Fruit fly (Drosophila melanogaster) whole organism, embryonic: ENCODE data around the gene Nak.
A peak's percentile ranks its signal among the peaks of the same experiment; 100 is the strongest.

Experiments
- Bgb ChIP-seq: fragments of 200-800 bp; sonication (Bioruptor generic); IDR thresholded peaks from 2 replicates; pipeline ENCODE4 v1.3.6; 2022; ENCODE audit warnings: missing biosample characterization, missing genetic modification characterization; ENCODE audit not compliant: partially characterized antibody
- Blimp-1 ChIP-seq: fragments of 200-800 bp; sonication (Bioruptor generic); optimal IDR thresholded peaks from 3 replicates; lab custom pipeline; 2018; ENCODE audit warnings: missing biosample characterization, missing genetic modification characterization, mild to moderate bottlenecking, moderate library complexity, missing genetic modification reagents
- CG10267 ChIP-seq: fragments of 200-800 bp; sonication (Bioruptor generic); optimal IDR thresholded peaks from 2 replicates; lab custom pipeline; 2018; ENCODE audit warnings: missing biosample characterization, mild to moderate bottlenecking, missing genetic modification characterization, moderate library complexity
- CG11504 ChIP-seq: fragments of 200-800 bp; sonication (Bioruptor generic); optimal IDR thresholded peaks from 3 replicates; lab custom pipeline; 2019; ENCODE audit warnings: missing biosample characterization, mild to moderate bottlenecking, missing genetic modification characterization, moderate library complexity
- CG1233 ChIP-seq: fragments of 200-800 bp; sonication (Bioruptor generic); optimal IDR thresholded peaks from 4 replicates; lab custom pipeline; 2018; ENCODE audit warnings: missing biosample characterization, mild to moderate bottlenecking, missing genetic modification characterization
- CG13123 ChIP-seq: fragments of 200-800 bp; sonication (Bioruptor generic); optimal IDR thresholded peaks from 2 replicates; lab custom pipeline; 2016; ENCODE audit warnings: missing biosample characterization, missing genetic modification characterization
- CG13424 ChIP-seq: fragments of 200-800 bp; sonication (Bioruptor generic); optimal IDR thresholded peaks from 2 replicates; lab custom pipeline; 2019; ENCODE audit warnings: missing biosample characterization, mild to moderate bottlenecking, missing genetic modification characterization, moderate library complexity
- CG14710 ChIP-seq: fragments of 200-800 bp; sonication (Bioruptor generic); optimal IDR thresholded peaks from 3 replicates; lab custom pipeline; 2019; ENCODE audit warnings: missing biosample characterization, mild to moderate bottlenecking, missing genetic modification characterization, moderate library complexity
- CG1603 ChIP-seq: fragments of 200-800 bp; sonication (Bioruptor generic); optimal IDR thresholded peaks from 2 replicates; lab custom pipeline; 2019; ENCODE audit warnings: missing biosample characterization, mild to moderate bottlenecking, missing genetic modification characterization, moderate library complexity
- CG16815 ChIP-seq: fragments of 200-800 bp; sonication (Bioruptor generic); optimal IDR thresholded peaks from 3 replicates; lab custom pipeline; 2017; ENCODE audit warnings: missing biosample characterization, mild to moderate bottlenecking, missing genetic modification characterization
- CG17359 ChIP-seq: fragments of 200-800 bp; sonication (Bioruptor generic); optimal IDR thresholded peaks from 3 replicates; lab custom pipeline; 2018; ENCODE audit warnings: missing biosample characterization, mild to moderate bottlenecking, missing genetic modification characterization, moderate library complexity
- CG17361 ChIP-seq: fragments of 200-800 bp; sonication (Bioruptor generic); IDR thresholded peaks from 3 replicates; pipeline ENCODE4 v1.3.6; 2022; ENCODE audit warnings: missing biosample characterization, missing genetic modification characterization
- CG17802 ChIP-seq: fragments of 200-800 bp; sonication (Bioruptor generic); optimal IDR thresholded peaks from 2 replicates; lab custom pipeline; 2018; ENCODE audit warnings: missing biosample characterization, mild to moderate bottlenecking, missing genetic modification characterization, moderate library complexity
- CG17829 ChIP-seq: fragments of 200-800 bp; optimal IDR thresholded peaks from 2 replicates; lab custom pipeline; 2019; ENCODE audit warnings: missing biosample characterization, mild to moderate bottlenecking, missing genetic modification characterization, moderate library complexity
- CG18262 ChIP-seq: fragments of 200-800 bp; optimal IDR thresholded peaks from 3 replicates; lab custom pipeline; 2019; ENCODE audit warnings: missing biosample characterization, mild to moderate bottlenecking, missing genetic modification characterization, moderate library complexity
- CG18599 ChIP-seq: fragments of 200-800 bp; sonication (Bioruptor generic); optimal IDR thresholded peaks from 3 replicates; lab custom pipeline; 2017; ENCODE audit warnings: missing biosample characterization, missing genetic modification characterization, mild to moderate bottlenecking, moderate library complexity, missing genetic modification reagents
- CG33557 ChIP-seq: fragments of 200-800 bp; sonication (Bioruptor generic); optimal IDR thresholded peaks from 2 replicates; lab custom pipeline; 2019; ENCODE audit warnings: missing biosample characterization, mild to moderate bottlenecking, missing genetic modification characterization, moderate library complexity
- CG4404 ChIP-seq: fragments of 200-800 bp; sonication (Bioruptor generic); IDR thresholded peaks from 2 replicates; pipeline ENCODE4 v1.3.6; 2022; ENCODE audit warnings: missing biosample characterization, missing genetic modification characterization
- CG4424 ChIP-seq: fragments of 200-800 bp; sonication (Bioruptor generic); optimal IDR thresholded peaks from 3 replicates; lab custom pipeline; 2016; ENCODE audit warnings: missing biosample characterization, missing genetic modification characterization
- CG4820 ChIP-seq: fragments of 200-800 bp; sonication (Bioruptor generic); optimal IDR thresholded peaks from 3 replicates; lab custom pipeline; 2016; ENCODE audit warnings: missing biosample characterization, missing genetic modification characterization
- CG7357 ChIP-seq: fragments of 200-800 bp; sonication (Bioruptor generic); IDR thresholded peaks from 3 replicates; pipeline ENCODE4 v1.3.6; 2022; ENCODE audit warnings: missing biosample characterization, missing genetic modification characterization
- CG8388 ChIP-seq: fragments of 200-800 bp; sonication (Bioruptor generic); optimal IDR thresholded peaks from 2 replicates; lab custom pipeline; 2019; ENCODE audit warnings: missing biosample characterization, mild to moderate bottlenecking, missing genetic modification characterization, moderate library complexity
- CG8924 ChIP-seq: fragments of 200-800 bp; optimal IDR thresholded peaks from 3 replicates; lab custom pipeline; 2019; ENCODE audit warnings: missing biosample characterization, mild to moderate bottlenecking, missing genetic modification characterization, moderate library complexity
- CG9437 ChIP-seq: fragments of 200-800 bp; sonication (Bioruptor generic); optimal IDR thresholded peaks from 2 replicates; lab custom pipeline; 2018; ENCODE audit warnings: missing biosample characterization, mild to moderate bottlenecking, missing genetic modification characterization
- CG9609 ChIP-seq: fragments of 200-800 bp; sonication (Bioruptor generic); optimal IDR thresholded peaks from 3 replicates; lab custom pipeline; 2016; ENCODE audit warnings: missing biosample characterization, missing genetic modification characterization
- CTCF ChIP-seq: fragments of 200-800 bp; sonication (Bioruptor generic); optimal IDR thresholded peaks from 2 replicates; lab custom pipeline; 2017; ENCODE audit warnings: missing biosample characterization, mild to moderate bottlenecking, missing genetic modification characterization, moderate library complexity
- CkIIα-i1 ChIP-seq: fragments of 200-800 bp; sonication (Bioruptor generic); IDR thresholded peaks from 2 replicates; pipeline ENCODE4 v1.3.6; 2022; ENCODE audit warnings: missing biosample characterization, missing genetic modification characterization
- D ChIP-seq, 2 experiments: fragments of 200-800 bp in 1 of 2; fragments of >200 bp in 1 of 2; sonication (Bioruptor generic) in 1 of 2; optimal IDR thresholded peaks; 2 replicates in 1 of 2; 3 replicates in 1 of 2; lab custom pipeline; 2017; ENCODE audit warnings: mild to moderate bottlenecking in 1 of 2, missing biosample characterization in 1 of 2, missing genetic modification characterization in 1 of 2, missing genetic modification reagents in 1 of 2
- D19A ChIP-seq: fragments of 200-800 bp; optimal IDR thresholded peaks from 3 replicates; lab custom pipeline; 2019; ENCODE audit warnings: missing biosample characterization, mild to moderate bottlenecking, missing genetic modification characterization, moderate library complexity
- Hr3 ChIP-seq: fragments of 200-800 bp; sonication (Bioruptor generic); optimal IDR thresholded peaks from 3 replicates; lab custom pipeline; 2016; ENCODE audit warnings: missing biosample characterization, missing genetic modification characterization
- Kr ChIP-seq: fragments of 200-800 bp; sonication (Bioruptor generic); optimal IDR thresholded peaks from 2 replicates; lab custom pipeline; 2017; ENCODE audit warnings: missing biosample characterization, mild to moderate bottlenecking, missing genetic modification characterization
- Med ChIP-seq: fragments of 200-800 bp; sonication (Bioruptor generic); peaks from one replicate; lab custom pipeline; 2016; ENCODE audit warnings: missing biosample characterization, missing genetic modification characterization, mild to moderate bottlenecking, inconsistent platforms, moderate library complexity
- Mes4 ChIP-seq: fragments of 200-800 bp; sonication (Bioruptor generic); optimal IDR thresholded peaks from 2 replicates; lab custom pipeline; 2016; ENCODE audit warnings: missing biosample characterization, missing genetic modification characterization
- Ssrp ChIP-seq: fragments of 200-800 bp; sonication (Bioruptor generic); optimal IDR thresholded peaks from 2 replicates; lab custom pipeline; 2018; ENCODE audit warnings: missing biosample characterization, mild to moderate bottlenecking, missing genetic modification characterization, moderate library complexity
- Xrp1 ChIP-seq: fragments of 200-800 bp; sonication (Bioruptor generic); IDR thresholded peaks from 2 replicates; pipeline ENCODE4 v1.3.6; 2022; ENCODE audit warnings: missing biosample characterization, missing genetic modification characterization
- bab2 ChIP-seq: fragments of 200-800 bp; sonication (Bioruptor generic); optimal IDR thresholded peaks from 2 replicates; lab custom pipeline; 2016; ENCODE audit warnings: missing biosample characterization, missing genetic modification characterization
- chif ChIP-seq, 2 experiments: fragments of 200-800 bp; sonication (Bioruptor generic); optimal IDR thresholded peaks; 3 replicates each; lab custom pipeline; 2016; ENCODE audit warnings: missing biosample characterization in 2 of 2, missing genetic modification characterization in 2 of 2
- croc ChIP-seq: fragments of 200-800 bp; sonication (Bioruptor generic); conservative IDR thresholded peaks from 3 replicates; pipeline ENCODE4 v1.3.6; 2022; ENCODE audit warnings: missing biosample characterization, missing genetic modification characterization
- dmrt11E ChIP-seq: fragments of 200-800 bp; sonication (Bioruptor generic); optimal IDR thresholded peaks from 3 replicates; lab custom pipeline; 2018; ENCODE audit warnings: missing biosample characterization, mild to moderate bottlenecking, missing genetic modification characterization, moderate library complexity
- gem ChIP-seq: fragments of 200-800 bp; sonication (Bioruptor generic); optimal IDR thresholded peaks from 2 replicates; lab custom pipeline; 2019; ENCODE audit warnings: missing biosample characterization, mild to moderate bottlenecking, missing genetic modification characterization, moderate library complexity
- grau ChIP-seq: fragments of 200-800 bp; optimal IDR thresholded peaks from 3 replicates; lab custom pipeline; 2019; ENCODE audit warnings: missing biosample characterization, mild to moderate bottlenecking, missing genetic modification characterization, moderate library complexity
- kni ChIP-seq: fragments of 200-800 bp; sonication (Bioruptor generic); optimal IDR thresholded peaks from 3 replicates; lab custom pipeline; 2017; ENCODE audit warnings: mild to moderate bottlenecking, missing biosample characterization, missing genetic modification reagents, missing genetic modification characterization
- nerfin-1 ChIP-seq: fragments of 200-800 bp; sonication (Bioruptor generic); optimal IDR thresholded peaks from 3 replicates; lab custom pipeline; 2019; ENCODE audit warnings: missing biosample characterization, mild to moderate bottlenecking, missing genetic modification characterization, moderate library complexity
- slp2 ChIP-seq: fragments of 200-800 bp; sonication (Bioruptor generic); optimal IDR thresholded peaks from 2 replicates; lab custom pipeline; 2016; ENCODE audit warnings: missing biosample characterization, missing genetic modification characterization
- tio ChIP-seq: fragments of 200-800 bp; sonication (Bioruptor generic); optimal IDR thresholded peaks from 2 replicates; lab custom pipeline; 2017; ENCODE audit warnings: missing biosample characterization, missing genetic modification characterization, inconsistent platforms
- twi ChIP-seq: fragments of 200-800 bp; optimal IDR thresholded peaks from 2 replicates; lab custom pipeline; 2019; ENCODE audit warnings: missing biosample characterization, mild to moderate bottlenecking, missing genetic modification characterization, moderate library complexity
- zen ChIP-seq: fragments of 200-800 bp; sonication (Bioruptor generic); optimal IDR thresholded peaks from 3 replicates; lab custom pipeline; 2018; ENCODE audit warnings: missing biosample characterization, mild to moderate bottlenecking, missing genetic modification characterization, moderate library complexity
- zf30C ChIP-seq: fragments of 200-800 bp; sonication (Bioruptor generic); optimal IDR thresholded peaks from 3 replicates; lab custom pipeline; 2018; ENCODE audit warnings: missing biosample characterization, mild to moderate bottlenecking, missing genetic modification characterization

Gene Nak

dm6 chr2L:18930352-18931122 is 38.0 kb downstream of the Nak start (continued):
- TF ChIP-seq grau (tag; lab: Kevin White, UChicago) = peak; percentile 20
- TF ChIP-seq twi (tag; lab: Kevin White, UChicago) = peak; percentile 49
- TF ChIP-seq Blimp-1 = peak; percentile 58
- peak; percentile 19 for TF ChIP-seq Ssrp
- peak; percentile 67 for TF ChIP-seq CG18262 (tag; lab: Kevin White, UChicago)
- peak; percentile 15 for TF ChIP-seq CG17359
- no peak for TF ChIP-seq CG1233 (GFP tag; lab: Kevin White, UChicago)
- TF ChIP-seq CG7357 (GFP tag; lab: Robert Waterston, UW) = no peak
- TF ChIP-seq slp2 (GFP tag; lab: Kevin White, UChicago) = no peak
- peak; percentile 22; the same call in 1 of the 3 replicates for TF ChIP-seq croc (GFP tag; lab: Robert Waterston, UW)
- peak; percentile 82 for TF ChIP-seq dmrt11E (tag; lab: Kevin White, UChicago)
- TF ChIP-seq tio (GFP tag; lab: Kevin White, UChicago) = peak; percentile 4
- peak; percentile 59 for TF ChIP-seq CG10267
- peak; percentile 67 for TF ChIP-seq zf30C (GFP tag; lab: Kevin White, UChicago)
- TF ChIP-seq CG13123 (GFP tag; lab: Kevin White, UChicago) = no peak
- TF ChIP-seq CG16815 = peak; percentile 24
- TF ChIP-seq CG33557 (GFP tag; lab: Kevin White, UChicago) = peak; percentile 41
- no peak for TF ChIP-seq CG4404 (GFP tag; lab: Robert Waterston, UW)
- peak; percentile 45; the same call in 1 of the 3 replicates for TF ChIP-seq CG17361
- TF ChIP-seq bab2 = peak; percentile 15
- TF ChIP-seq D (optimal IDR thresholded peaks at IDR 0.05; lab: Kevin White, UChicago) = no peak
- TF ChIP-seq D (GFP tag; optimal IDR thresholded peaks at IDR 0.05; lab: Kevin White, UChicago) = peak; percentile 29
- peak; percentile 86 for TF ChIP-seq CTCF (GFP tag; lab: Kevin White, UChicago)
- peak in 1 of 2 experiments; percentile 58 for TF ChIP-seq chif (GFP tag; optimal IDR thresholded peaks at IDR 0.05; lab: Kevin White, UChicago)
- TF ChIP-seq D19A = peak; percentile 17
- TF ChIP-seq CG8388 (GFP tag; lab: Kevin White, UChicago) = peak; percentile 27
- TF ChIP-seq CG13424 = peak; percentile 28
- TF ChIP-seq Mes4 (GFP tag; lab: Kevin White, UChicago) = peak; percentile 5
- peak; percentile 63 for TF ChIP-seq kni (GFP tag; lab: Kevin White, UChicago)
- no peak for TF ChIP-seq Bgb (GFP tag; lab: Robert Waterston, UW)
- peak; percentile 68 for TF ChIP-seq CG1603
- peak; percentile 70 for TF ChIP-seq gem (tag; lab: Kevin White, UChicago)
- peak; percentile 6 for TF ChIP-seq CG18599
- TF ChIP-seq CG9609 = peak; percentile 25
- no peak for TF ChIP-seq CkIIα-i1
- TF ChIP-seq CG17802 (tag; lab: Kevin White, UChicago) = peak; percentile 20
- TF ChIP-seq nerfin-1 (tag; lab: Kevin White, UChicago) = peak; percentile 49
- peak; percentile 48 for TF ChIP-seq CG17829 (tag; lab: Kevin White, UChicago)
- TF ChIP-seq Xrp1 (GFP tag; lab: Robert Waterston, UW) = peak; percentile 62; the same call in 1 of the 2 replicates
- TF ChIP-seq CG11504 = peak; percentile 38
- peak; percentile 59 for TF ChIP-seq CG14710 (tag; lab: Kevin White, UChicago)
- TF ChIP-seq Kr (GFP tag; lab: Kevin White, UChicago) = peak; percentile 38
- peak; percentile 8 for TF ChIP-seq Hr3 (GFP tag; lab: Kevin White, UChicago)
- peak; percentile 73 for TF ChIP-seq Med (GFP tag; lab: Kevin White, UChicago)
- peak; percentile 14 for TF ChIP-seq CG4820 (GFP tag; lab: Kevin White, UChicago)
- TF ChIP-seq CG9437 = no peak
- TF ChIP-seq zen (tag; lab: Kevin White, UChicago) = peak; percentile 19
- TF ChIP-seq CG8924 = peak; percentile 11
- peak; percentile 57 for TF ChIP-seq CG4424 (GFP tag; lab: Kevin White, UChicago)
